Worm (Caenorhabditis elegans) whole organism, L4 larva: ENCODE results near the gene pho-13.

Experiments used
- F10B5.3 ChIP-seq: sonication (generic microtip); optimal IDR thresholded peaks from 2 replicates; lab custom pipeline; 2016; ENCODE audit warnings: mild to moderate bottlenecking, missing genetic modification characterization, missing compliant biosample characterization
- F49E8.2 ChIP-seq: sonication (generic microtip); optimal IDR thresholded peaks from 2 replicates; lab custom pipeline; 2016; ENCODE audit warnings: missing compliant biosample characterization, mild to moderate bottlenecking, missing genetic modification characterization, borderline replicate concordance
- T26A8.4 ChIP-seq: fragments of 200-800 bp; sonication (Bioruptor generic); IDR thresholded peaks from 2 replicates; pipeline ENCODE4 v1.3.6; 2022; ENCODE audit warnings: missing genetic modification characterization, missing compliant biosample characterization
- Y105C5A.15 ChIP-seq: fragments of 200-800 bp; sonication (Bioruptor generic); IDR thresholded peaks from 2 replicates; pipeline ENCODE4 v1.3.6; 2022; ENCODE audit warnings: missing genetic modification characterization, missing compliant biosample characterization
- Y48G9A.11 ChIP-seq: fragments of 200-800 bp; sonication (Bioruptor generic); IDR thresholded peaks from 2 replicates; pipeline ENCODE4 v1.3.6; 2022; ENCODE audit warnings: missing genetic modification reagents, missing genetic modification characterization, missing compliant biosample characterization
- Y5F2A.4 ChIP-seq: fragments of 200-800 bp; sonication (Bioruptor generic); optimal IDR thresholded peaks from 2 replicates; lab custom pipeline; 2018; ENCODE audit warnings: mild to moderate bottlenecking, missing genetic modification characterization, missing compliant biosample characterization
- ama-1 ChIP-seq: fragments of 150-350 bp; optimal IDR thresholded peaks from 2 replicates; lab custom pipeline; 2014; ENCODE audit warnings: inconsistent platforms, mixed read lengths
- ceh-32 ChIP-seq: sonication (generic microtip); optimal IDR thresholded peaks from 2 replicates; lab custom pipeline; 2016; ENCODE audit warnings: mild to moderate bottlenecking, missing genetic modification characterization, missing compliant biosample characterization; ENCODE audit not compliant: poor library complexity
- ceh-44 ChIP-seq: fragments of 200-800 bp; sonication (Bioruptor generic); IDR thresholded peaks from 2 replicates; pipeline ENCODE4 v1.3.6; 2022; ENCODE audit warnings: missing genetic modification reagents, missing genetic modification characterization, missing compliant biosample characterization
- ceh-62 ChIP-seq: sonication (generic microtip); optimal IDR thresholded peaks from 2 replicates; lab custom pipeline; 2017; ENCODE audit warnings: missing biosample characterization, missing genetic modification characterization
- daf-16 ChIP-seq, 3 experiments: sonication (generic microtip); optimal IDR thresholded peaks; 2 replicates each; lab custom pipeline; 2016 to 2017; ENCODE audit warnings: missing genetic modification characterization in 3 of 3, missing genetic modification reagents in 3 of 3, mild to moderate bottlenecking in 2 of 3, missing compliant biosample characterization in 2 of 3, missing biosample characterization in 1 of 3, moderate library complexity in 1 of 3
- daf-8 ChIP-seq: fragments of 200-800 bp; sonication (Bioruptor generic); IDR thresholded peaks from 2 replicates; pipeline ENCODE4 v1.3.6; 2022; ENCODE audit warnings: missing genetic modification characterization, missing compliant biosample characterization
- dmd-6 ChIP-seq: fragments of 200-800 bp; sonication (Bioruptor generic); IDR thresholded peaks from 2 replicates; pipeline ENCODE4 v1.3.6; 2022; ENCODE audit warnings: missing genetic modification reagents, missing genetic modification characterization, missing compliant biosample characterization
- dmd-8 ChIP-seq: fragments of 200-800 bp; sonication (Bioruptor generic); IDR thresholded peaks from 2 replicates; pipeline ENCODE4 v1.3.6; 2022; ENCODE audit warnings: missing genetic modification characterization, missing compliant biosample characterization
- dve-1 ChIP-seq: sonication (generic microtip); optimal IDR thresholded peaks from 2 replicates; lab custom pipeline; 2017; ENCODE audit warnings: antibody characterized with exemption, mild to moderate bottlenecking, missing genetic modification characterization, missing compliant biosample characterization; ENCODE audit not compliant: insufficient read depth
- hif-1 ChIP-seq, 2 experiments: sonication (generic microtip); optimal IDR thresholded peaks; 2 replicates each; lab custom pipeline; 2016 to 2017; ENCODE audit warnings: missing compliant biosample characterization in 2 of 2, missing genetic modification characterization in 2 of 2, missing genetic modification reagents in 2 of 2, missing genotype in 2 of 2, mild to moderate bottlenecking in 1 of 2
- hlh-11 ChIP-seq: fragments of 200-800 bp; sonication (Bioruptor generic); optimal IDR thresholded peaks from 2 replicates; lab custom pipeline; 2018; ENCODE audit warnings: mild to moderate bottlenecking, missing genetic modification characterization, missing compliant biosample characterization
- hlh-30 ChIP-seq: sonication (generic microtip); optimal IDR thresholded peaks from 2 replicates; lab custom pipeline; 2017; ENCODE audit warnings: antibody characterized with exemption, mild to moderate bottlenecking, missing genetic modification characterization, missing compliant biosample characterization; ENCODE audit not compliant: insufficient read depth
- hmg-1.1 ChIP-seq: fragments of 200-800 bp; sonication (Bioruptor generic); IDR thresholded peaks from 2 replicates; pipeline ENCODE4 v1.3.6; 2022; ENCODE audit warnings: missing genetic modification reagents, missing genetic modification characterization, missing compliant biosample characterization
- lim-7 ChIP-seq: fragments of 200-800 bp; sonication (Bioruptor generic); IDR thresholded peaks from 2 replicates; pipeline ENCODE4 v1.3.6; 2022; ENCODE audit warnings: missing genetic modification characterization, missing compliant biosample characterization
- lin-1 ChIP-seq: fragments of 200-800 bp; sonication (Bioruptor generic); IDR thresholded peaks from 2 replicates; pipeline ENCODE4 v1.3.6; 2022; ENCODE audit warnings: missing genetic modification reagents, missing genetic modification characterization, missing compliant biosample characterization
- lin-13 ChIP-seq: fragments of 150-350 bp; optimal IDR thresholded peaks from 2 replicates; lab custom pipeline; 2014; ENCODE audit warnings: missing biosample characterization, missing genetic modification reagents, missing genetic modification characterization
- lsy-2 ChIP-seq, 2 experiments: fragments of 150-350 bp in 1 of 2; sonication (generic microtip) in 1 of 2; optimal IDR thresholded peaks; 2 replicates each; lab custom pipeline; 2014 to 2017; ENCODE audit warnings: missing biosample characterization in 2 of 2, missing genetic modification characterization in 2 of 2
- madf-9 ChIP-seq: fragments of 200-800 bp; sonication (Bioruptor generic); conservative IDR thresholded peaks from 2 replicates; pipeline ENCODE4 v1.3.6; 2022; ENCODE audit warnings: missing genetic modification reagents, missing genetic modification characterization, missing compliant biosample characterization
- mep-1 ChIP-seq: fragments of 150-350 bp; sonication (generic microtip); optimal IDR thresholded peaks from 3 replicates; lab custom pipeline; 2014; ENCODE audit warnings: missing biosample characterization, missing genetic modification characterization
- mes-2 ChIP-seq: sonication (generic microtip); optimal IDR thresholded peaks from 2 replicates; lab custom pipeline; 2016; ENCODE audit warnings: missing genotype, mild to moderate bottlenecking, missing genetic modification characterization, missing compliant biosample characterization; ENCODE audit not compliant: poor library complexity, severe bottlenecking
- mxl-2 ChIP-seq: fragments of 200-800 bp; sonication (Bioruptor generic); conservative IDR thresholded peaks from 2 replicates; pipeline ENCODE4 v1.3.6; 2022; ENCODE audit warnings: missing genetic modification reagents, missing genetic modification characterization, missing compliant biosample characterization
- nhr-102 ChIP-seq: sonication (generic microtip); optimal IDR thresholded peaks from 2 replicates; lab custom pipeline; 2016; ENCODE audit warnings: mild to moderate bottlenecking, missing genetic modification characterization, moderate library complexity, missing compliant biosample characterization
- nhr-41 ChIP-seq: fragments of 200-800 bp; sonication (Bioruptor generic); IDR thresholded peaks from 2 replicates; pipeline ENCODE4 v1.3.6; 2022; ENCODE audit warnings: missing genetic modification reagents, missing genetic modification characterization, missing compliant biosample characterization
- pha-4 ChIP-seq, 2 experiments: fragments of 150-350 bp in 1 of 2; fragments of 200-800 bp in 1 of 2; sonication (Bioruptor generic) in 1 of 2; IDR thresholded peaks in 1 of 2; optimal IDR thresholded peaks in 1 of 2; 2 replicates each; pipeline versions ENCODE4 v1.3.6 to Lab custom; 2014 to 2022; ENCODE audit warnings: missing genetic modification characterization in 2 of 2, missing genetic modification reagents in 2 of 2, missing biosample characterization in 1 of 2, missing compliant biosample characterization in 1 of 2
- pqm-1 ChIP-seq: sonication (generic microtip); optimal IDR thresholded peaks from 2 replicates; lab custom pipeline; 2017; ENCODE audit warnings: missing biosample characterization, missing genetic modification characterization
- rbr-2 ChIP-seq: sonication (generic microtip); optimal IDR thresholded peaks from 2 replicates; lab custom pipeline; 2016; ENCODE audit warnings: missing genotype, missing genetic modification characterization, missing compliant biosample characterization
- tag-97 ChIP-seq: fragments of 200-800 bp; sonication (Bioruptor generic); IDR thresholded peaks from 2 replicates; pipeline ENCODE4 v1.3.6; 2022; ENCODE audit warnings: missing genetic modification characterization, missing compliant biosample characterization
- unc-62 ChIP-seq, 3 experiments: fragments of 150-350 bp in 1 of 3; sonication (generic microtip); optimal IDR thresholded peaks in 2 of 3; peaks in 1 of 3; 1 replicate in 1 of 3; 2 replicates in 2 of 3; lab custom pipeline; 2014 to 2017; ENCODE audit warnings: missing biosample characterization in 3 of 3, missing genetic modification characterization in 3 of 3, missing genetic modification reagents in 3 of 3, missing genotype in 1 of 3
- vab-7 ChIP-seq: fragments of 200-800 bp; sonication (Bioruptor generic); IDR thresholded peaks from 2 replicates; pipeline ENCODE4 v1.3.6; 2022; ENCODE audit warnings: missing genetic modification reagents, missing genetic modification characterization, missing compliant biosample characterization
- zag-1 ChIP-seq: fragments of 150-350 bp; optimal IDR thresholded peaks from 2 replicates; lab custom pipeline; 2014; ENCODE audit warnings: missing biosample characterization, missing genetic modification characterization
- ztf-11 ChIP-seq: fragments of 150-350 bp; optimal IDR thresholded peaks from 2 replicates; lab custom pipeline; 2014; ENCODE audit warnings: missing biosample characterization, missing genetic modification characterization

pho-13 gene

ce11 chrII:8769375-8769774, 37.4 kb downstream of the pho-13 start:
- TF ChIP-seq mep-1 (tag; lab: Kevin White, UChicago) = peak; percentile 48
- no peak for TF ChIP-seq vab-7 (GFP tag; lab: Robert Waterston, UW)
- TF ChIP-seq ceh-32 = no peak
- TF ChIP-seq dve-1 = peak; percentile 25
- TF ChIP-seq hmg-1.1 (GFP tag; lab: Robert Waterston, UW) = peak; percentile 65
- no peak for TF ChIP-seq mxl-2 (GFP tag; lab: Robert Waterston, UW)
- peak; percentile 30 for TF ChIP-seq hlh-30 (tag; lab: Kevin White, UChicago)
- 0 out of 2 replicates have a peak, but pooled peaks have one; percentile 4 for TF ChIP-seq madf-9 (GFP tag; lab: Robert Waterston, UW)
- peak; percentile 1 for TF ChIP-seq rbr-2
- no peak for TF ChIP-seq daf-16 (GFP tag; optimal IDR thresholded peaks at IDR 0.05; lab: Kevin White, UChicago)
- peak; percentile 11 for TF ChIP-seq daf-16 (tag; optimal IDR thresholded peaks at IDR 0.05; lab: Kevin White, UChicago)
- peak in 1 of 2 experiments; percentile 32 for TF ChIP-seq lsy-2 (tag; optimal IDR thresholded peaks at IDR 0.05; lab: Kevin White, UChicago)
- no peak for TF ChIP-seq nhr-102 (tag; lab: Kevin White, UChicago)
- TF ChIP-seq pqm-1 (tag; lab: Kevin White, UChicago) = peak; percentile 3
- TF ChIP-seq dmd-6 (GFP tag; lab: Robert Waterston, UW) = peak; percentile 27; the same call in 1 of the 2 replicates
- no peak for TF ChIP-seq Y105C5A.15
- peak in 1 of 2 experiments; percentile 57 for TF ChIP-seq unc-62 (GFP tag; optimal IDR thresholded peaks at IDR 0.05 in 1 of 2; lab: Kevin White, UChicago)
- TF ChIP-seq unc-62 (tag; optimal IDR thresholded peaks at IDR 0.05; lab: Kevin White, UChicago) = no peak
- TF ChIP-seq hlh-11 (tag; lab: Kevin White, UChicago) = peak; percentile 20
- TF ChIP-seq F10B5.3 (tag; lab: Kevin White, UChicago) = no peak
- no peak for TF ChIP-seq pha-4 (GFP tag; IDR thresholded peaks at IDR 0.05; lab: Robert Waterston, UW)
- TF ChIP-seq pha-4 (tag; optimal IDR thresholded peaks at IDR 0.05; lab: Kevin White, UChicago) = no peak
- TF ChIP-seq lin-1 (GFP tag; lab: Robert Waterston, UW) = no peak
- TF ChIP-seq mes-2 (tag; lab: Kevin White, UChicago) = peak; percentile 54

- TF ChIP-seq lim-7 (GFP tag; lab: Robert Waterston, UW) = no peak
- no peak for TF ChIP-seq zag-1 (tag; lab: Kevin White, UChicago)
- no peak for TF ChIP-seq nhr-41 (GFP tag; lab: Robert Waterston, UW)
- no peak for TF ChIP-seq F49E8.2 (tag; lab: Kevin White, UChicago)
- no peak for TF ChIP-seq lin-13
- TF ChIP-seq hif-1 (tag; optimal IDR thresholded peaks at IDR 0.05; lab: Kevin White, UChicago) = no peak
- no peak for TF ChIP-seq ceh-62 (tag; lab: Kevin White, UChicago)
- TF ChIP-seq Y48G9A.11 (GFP tag; lab: Robert Waterston, UW) = no peak
- no peak for TF ChIP-seq ztf-11 (tag; lab: Kevin White, UChicago)
- no peak for TF ChIP-seq dve-1
- no peak for TF ChIP-seq Y5F2A.4
- TF ChIP-seq tag-97 (GFP tag; lab: Robert Waterston, UW) = no peak
- no peak for TF ChIP-seq T26A8.4 (GFP tag; lab: Robert Waterston, UW)
- no peak for TF ChIP-seq ceh-44 (GFP tag; lab: Robert Waterston, UW)
- TF ChIP-seq dmd-8 = no peak
- no peak for TF ChIP-seq ama-1
- TF ChIP-seq, all 104 proteins: peak for 0
Measured at ce11 chrII:8766897-8767296, 39.9 kb downstream of the pho-13 start, which contains the start of gene pah-1. pah-1 (minus strand) TSS chrII:8766997.

- TF ChIP-seq dve-1 = no peak
- no peak for TF ChIP-seq T26A8.4 (GFP tag; lab: Robert Waterston, UW)
- TF ChIP-seq daf-8 (GFP tag; lab: Robert Waterston, UW) = no peak
Measured at ce11 chrII:8766475-8766874, 40.3 kb downstream of the pho-13 start, which contains the start of the genes nsph-1.1 and K08F8.15. nsph-1.1 (plus strand) TSS chrII:8766775. K08F8.15 (plus strand) TSS chrII:8766809.
